Worm (Caenorhabditis elegans) whole organism, L2 larva: Measurements from ENCODE around the gene F27E5.5.

Experiments
- aly-2 ChIP-seq: fragments of 150-350 bp; optimal IDR thresholded peaks from 2 replicates; lab custom pipeline; 2014; ENCODE audit warnings: missing biosample characterization, missing genetic modification characterization
- ceh-16 ChIP-seq: fragments of 150-350 bp; optimal IDR thresholded peaks from 2 replicates; lab custom pipeline; 2014; ENCODE audit warnings: missing biosample characterization, missing genetic modification characterization
- dmd-4 ChIP-seq: sonication (generic microtip); optimal IDR thresholded peaks from 2 replicates; lab custom pipeline; 2017; ENCODE audit warnings: missing biosample characterization, missing genetic modification characterization
- lin-13 ChIP-seq: fragments of 150-350 bp; optimal IDR thresholded peaks from 2 replicates; lab custom pipeline; 2014; ENCODE audit warnings: missing biosample characterization, missing genetic modification reagents, missing genetic modification characterization
- lsy-2 ChIP-seq, 2 experiments: fragments of 150-350 bp in 1 of 2; sonication (generic microtip) in 1 of 2; optimal IDR thresholded peaks; 2 replicates each; lab custom pipeline; 2014 to 2017; ENCODE audit warnings: missing biosample characterization in 2 of 2, missing genetic modification characterization in 2 of 2
- nhr-12 ChIP-seq: fragments of 150-350 bp; optimal IDR thresholded peaks from 2 replicates; lab custom pipeline; 2014; ENCODE audit warnings: missing biosample characterization, missing genetic modification characterization
- nhr-21 ChIP-seq: fragments of 150-350 bp; optimal IDR thresholded peaks from 2 replicates; lab custom pipeline; 2014; ENCODE audit warnings: missing biosample characterization, missing genetic modification characterization
- nhr-237 ChIP-seq: fragments of 150-350 bp; optimal IDR thresholded peaks from 2 replicates; lab custom pipeline; 2014; ENCODE audit warnings: missing biosample characterization, missing genetic modification characterization
- nhr-77 ChIP-seq: fragments of 150-350 bp; optimal IDR thresholded peaks from 2 replicates; lab custom pipeline; 2014; ENCODE audit warnings: missing biosample characterization, missing genetic modification characterization
- unc-39 ChIP-seq: fragments of 150-350 bp; optimal IDR thresholded peaks from 2 replicates; lab custom pipeline; 2014; ENCODE audit warnings: missing biosample characterization, missing genetic modification characterization
- unc-62 ChIP-seq: fragments of 150-350 bp; optimal IDR thresholded peaks from 2 replicates; lab custom pipeline; 2014; ENCODE audit warnings: missing biosample characterization, missing genetic modification reagents, missing genetic modification characterization
- ztf-11 ChIP-seq: sonication (generic microtip); optimal IDR thresholded peaks from 2 replicates; lab custom pipeline; 2017; ENCODE audit warnings: missing biosample characterization, missing genetic modification characterization

DNA sequence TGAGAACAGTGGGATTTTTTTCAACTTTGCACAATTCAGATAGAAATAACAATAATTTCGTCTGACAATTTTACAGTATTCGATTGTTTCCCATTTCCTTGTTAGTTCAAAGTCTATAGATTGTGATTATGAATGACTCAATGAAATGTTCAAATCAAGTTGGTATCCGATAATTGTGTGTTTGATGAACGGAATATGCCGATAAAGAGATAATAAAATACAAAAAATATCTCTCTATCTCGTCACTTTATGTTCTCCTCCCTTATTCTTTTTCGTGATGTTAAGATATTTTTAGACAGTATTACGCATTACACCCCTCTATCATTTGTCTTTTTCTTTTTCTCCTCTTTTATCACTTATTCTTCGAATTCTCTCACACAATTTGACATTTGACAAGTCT, 9.2 kb downstream of the F27E5.5 start, which contains the start of gene F27E5.7:
- TF ChIP-seq ztf-11 (tag; lab: Kevin White, UChicago) (no peak), unc-62 (no peak), unc-39 (tag; lab: Kevin White, UChicago) (no peak), lin-13 (GFP tag; lab: Kevin White, UChicago) (no peak), nhr-21 (tag; lab: Kevin White, UChicago) (no peak), lsy-2 (tag; optimal IDR thresholded peaks at IDR 0.05; lab: Kevin White, UChicago) (no peak), nhr-77 (tag; lab: Kevin White, UChicago) (no peak), aly-2 (tag; lab: Kevin White, UChicago) (no peak), ceh-16 (tag; lab: Kevin White, UChicago) (no peak), nhr-12 (tag; lab: Kevin White, UChicago) (no peak), dmd-4 (tag; lab: Kevin White, UChicago) (no peak), nhr-237 (tag; lab: Kevin White, UChicago) (no peak)
